Fruit fly (Drosophila melanogaster) whole organism, adult: Measurements from ENCODE around the gene Mvd.

Source experiments
- CG11617 ChIP-seq: fragments of 200-800 bp; sonication (Bioruptor generic); optimal IDR thresholded peaks from 2 replicates; lab custom pipeline; 2017; ENCODE audit warnings: mild to moderate bottlenecking, missing biosample characterization, missing genetic modification reagents, missing genetic modification characterization
- CG12768 ChIP-seq: fragments of 200-800 bp; sonication (Bioruptor generic); optimal IDR thresholded peaks from 2 replicates; lab custom pipeline; 2017; ENCODE audit warnings: missing biosample characterization, missing genetic modification characterization, mild to moderate bottlenecking, moderate library complexity, missing genetic modification reagents
- CG14711 ChIP-seq: fragments of 200-800 bp; sonication (Bioruptor generic); optimal IDR thresholded peaks from 2 replicates; lab custom pipeline; 2018; ENCODE audit warnings: missing biosample characterization, mild to moderate bottlenecking, missing genetic modification characterization, moderate library complexity
- CG1620 ChIP-seq: fragments of 200-800 bp; sonication (Bioruptor generic); optimal IDR thresholded peaks from 2 replicates; lab custom pipeline; 2016; ENCODE audit warnings: missing biosample characterization, missing genetic modification characterization
- CG33017 ChIP-seq: fragments of 200-800 bp; sonication (Bioruptor generic); optimal IDR thresholded peaks from 2 replicates; lab custom pipeline; 2018; ENCODE audit warnings: missing biosample characterization, mild to moderate bottlenecking, missing genetic modification characterization, moderate library complexity
- CG5204 ChIP-seq: fragments of 200-800 bp; sonication (Bioruptor generic); optimal IDR thresholded peaks from 2 replicates; lab custom pipeline; 2016; ENCODE audit warnings: missing biosample characterization, missing genetic modification characterization
- CG7045 ChIP-seq: fragments of 200-800 bp; sonication (Bioruptor generic); optimal IDR thresholded peaks from 2 replicates; lab custom pipeline; 2017; ENCODE audit warnings: missing biosample characterization, mild to moderate bottlenecking, missing genetic modification characterization
- CG7101 ChIP-seq: fragments of 200-800 bp; sonication (Bioruptor generic); optimal IDR thresholded peaks from 2 replicates; lab custom pipeline; 2018; ENCODE audit warnings: missing biosample characterization, mild to moderate bottlenecking, missing genetic modification characterization, moderate library complexity
- Clk ChIP-seq: fragments of 200-800 bp; sonication (Bioruptor generic); optimal IDR thresholded peaks from 2 replicates; lab custom pipeline; 2017; ENCODE audit warnings: missing biosample characterization, missing genetic modification characterization
- Crg-1 ChIP-seq: fragments of 200-800 bp; sonication (Bioruptor generic); optimal IDR thresholded peaks from 2 replicates; lab custom pipeline; 2016; ENCODE audit warnings: missing biosample characterization, missing genetic modification characterization
- Hr96 ChIP-seq: fragments of 200-800 bp; sonication (Bioruptor generic); optimal IDR thresholded peaks from 2 replicates; lab custom pipeline; 2016; ENCODE audit warnings: missing biosample characterization, missing genetic modification characterization
- Mnt ChIP-seq: fragments of 200-800 bp; sonication (Bioruptor generic); optimal IDR thresholded peaks from 2 replicates; lab custom pipeline; 2016; ENCODE audit warnings: missing biosample characterization, mild to moderate bottlenecking, missing genetic modification characterization
- bab1 ChIP-seq: fragments of 200-800 bp; sonication (Bioruptor generic); optimal IDR thresholded peaks from 3 replicates; lab custom pipeline; 2019; ENCODE audit warnings: missing biosample characterization, mild to moderate bottlenecking, missing genetic modification characterization, moderate library complexity
- cic ChIP-seq: fragments of 200-800 bp; sonication (Bioruptor generic); optimal IDR thresholded peaks from 2 replicates; lab custom pipeline; 2017; ENCODE audit warnings: missing biosample characterization, mild to moderate bottlenecking, missing genetic modification characterization, moderate library complexity
- cnc ChIP-seq, 2 experiments: fragments of >200 bp; optimal IDR thresholded peaks; 2 replicates each; lab custom pipeline; 2017
- kay ChIP-seq: fragments of 200-800 bp; sonication (Bioruptor generic); peaks from one replicate; lab custom pipeline; 2016; ENCODE audit warnings: missing biosample characterization, missing genetic modification characterization, borderline replicate concordance
- ovo ChIP-seq: fragments of 200-800 bp; sonication (Bioruptor generic); optimal IDR thresholded peaks from 2 replicates; lab custom pipeline; 2016; ENCODE audit warnings: missing biosample characterization, missing genetic modification characterization
- pad ChIP-seq: fragments of 200-800 bp; sonication (Bioruptor generic); optimal IDR thresholded peaks from 3 replicates; lab custom pipeline; 2017; ENCODE audit warnings: missing biosample characterization, missing genetic modification characterization, mild to moderate bottlenecking, moderate library complexity, missing genetic modification reagents
- tj ChIP-seq: fragments of 200-800 bp; sonication (Bioruptor generic); optimal IDR thresholded peaks from 3 replicates; lab custom pipeline; 2017; ENCODE audit warnings: missing biosample characterization, mild to moderate bottlenecking, missing genetic modification characterization, moderate library complexity
- toe ChIP-seq: fragments of 200-800 bp; sonication (Bioruptor generic); optimal IDR thresholded peaks from 2 replicates; lab custom pipeline; 2016; ENCODE audit warnings: missing biosample characterization, missing genetic modification characterization

Mvd gene

DNA sequence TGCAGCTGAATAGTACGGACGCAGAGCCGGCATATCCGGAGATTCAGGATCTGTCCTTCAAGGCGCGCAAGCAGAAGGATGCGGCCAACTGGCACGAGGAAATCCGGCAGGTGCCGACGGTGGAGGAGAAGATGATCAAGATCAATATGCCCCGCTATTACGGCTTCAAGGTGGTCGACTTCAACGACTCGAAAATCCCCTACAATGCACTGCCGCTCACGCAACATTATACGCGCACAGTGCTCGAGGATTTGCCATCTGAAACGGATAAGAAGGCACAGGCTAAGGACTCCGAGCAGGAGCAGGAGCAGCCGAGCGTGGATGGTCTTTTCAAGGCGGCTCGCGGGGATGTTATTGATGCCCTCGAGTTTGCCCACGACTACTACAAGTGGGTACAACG is 37.3 kb downstream of the Mvd start:
- TF ChIP-seq CG5204 (no peak), ovo (GFP tag; lab: Kevin White, UChicago) (no peak), CG14711 (tag; lab: Kevin White, UChicago) (no peak), CG7045 (no peak), CG11617 (GFP tag; lab: Kevin White, UChicago) (no peak), Crg-1 (GFP tag; lab: Kevin White, UChicago) (no peak), Hr96 (GFP tag; lab: Kevin White, UChicago) (no peak), CG1620 (GFP tag; lab: Kevin White, UChicago) (no peak), CG7101 (tag; lab: Kevin White, UChicago) (no peak), CG33017 (no peak), Clk (GFP tag; lab: Kevin White, UChicago) (no peak), CG12768 (GFP tag; lab: Kevin White, UChicago) (no peak), bab1 (no peak), cic (no peak), Mnt (GFP tag; lab: Kevin White, UChicago) (no peak), tj (GFP tag; lab: Kevin White, UChicago) (no peak)

DNA sequence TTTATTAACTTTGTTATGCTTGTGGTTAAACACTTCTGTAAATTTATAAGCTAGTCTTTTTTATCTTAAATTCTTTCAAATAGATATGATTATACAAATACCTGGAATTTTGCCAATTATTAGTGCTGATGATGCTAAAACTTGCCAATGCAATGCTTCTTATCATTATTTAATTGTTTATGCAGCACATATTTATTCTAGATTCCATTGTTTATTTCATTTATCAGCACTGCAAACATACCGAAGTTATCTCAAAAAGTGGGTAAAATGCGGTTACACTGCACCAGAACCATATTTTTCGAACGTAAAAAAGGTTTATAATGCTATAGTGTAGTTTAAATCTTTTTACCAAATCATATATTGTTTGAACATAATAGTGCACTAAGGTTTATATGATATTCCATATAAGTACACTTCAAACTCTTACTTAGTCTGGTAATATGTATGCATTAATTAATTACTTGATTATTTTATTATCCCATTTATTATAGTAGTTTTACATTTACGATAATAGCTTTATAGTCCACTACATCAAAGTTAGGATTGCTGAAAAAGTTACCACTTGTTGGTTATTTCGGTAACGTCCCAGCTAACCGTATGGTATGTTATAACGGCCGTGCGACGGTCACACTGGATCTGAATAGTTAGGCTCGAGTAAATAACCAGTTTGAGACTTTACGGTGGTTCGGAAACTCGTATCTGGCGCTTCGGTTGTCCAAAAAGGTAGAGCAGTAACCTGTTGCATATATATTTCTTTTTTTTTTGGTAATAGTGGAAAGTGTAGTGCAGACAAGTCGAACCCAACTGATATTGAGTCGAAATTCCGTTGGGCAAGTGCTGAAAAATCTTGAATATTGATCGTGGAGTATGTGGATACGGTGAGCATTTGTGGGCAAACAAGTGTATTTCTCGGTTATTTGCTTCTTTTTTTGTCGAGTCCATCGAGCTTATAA is 39.5 kb downstream of the Mvd start, which contains the start of gene Rhp:
TSS of gene Rhp (plus strand) at position 663 of the 953 bp plus-strand sequence.
- TF ChIP-seq cnc (optimal IDR thresholded peaks at IDR 0.05; lab: Kevin White, UChicago) (no peak), cic (peak; percentile 70), tj (GFP tag; lab: Kevin White, UChicago) (peak; percentile 68), bab1 (peak; percentile 24), CG1620 (GFP tag; lab: Kevin White, UChicago) (peak; percentile 20), Hr96 (GFP tag; lab: Kevin White, UChicago) (no peak), CG33017 (peak; percentile 41), ovo (GFP tag; lab: Kevin White, UChicago) (peak; percentile 29), toe (GFP tag; lab: Kevin White, UChicago) (no peak), Mnt (GFP tag; lab: Kevin White, UChicago) (peak; percentile 47), pad (peak; percentile 48), CG5204 (no peak), CG14711 (tag; lab: Kevin White, UChicago) (peak; percentile 62), Clk (GFP tag; lab: Kevin White, UChicago) (no peak), CG7045 (peak; percentile 33), CG12768 (GFP tag; lab: Kevin White, UChicago) (peak; percentile 45), kay (GFP tag; lab: Kevin White, UChicago) (no peak), Crg-1 (GFP tag; lab: Kevin White, UChicago) (peak; percentile 51), CG7101 (tag; lab: Kevin White, UChicago) (peak; percentile 88), CG11617 (GFP tag; lab: Kevin White, UChicago) (peak; percentile 62)

dm6 chrX:15795951-15796443 is 47.0 kb downstream of the Mvd start, which contains the start of gene sordd1:
TSS of gene sordd1 (minus strand) at chrX:15796028.
- TF ChIP-seq toe (GFP tag; lab: Kevin White, UChicago), result peak; percentile 34

dm6 chrX:15799085-15799557 is 50.2 kb downstream of the Mvd start, which contains the start of the genes sordd2 and CG15602:
TSS of gene sordd2 (minus strand) at chrX:15799162.
TSS of gene CG15602 (plus strand) at chrX:15799426.
- TF ChIP-seq toe (GFP tag; lab: Kevin White, UChicago) (peak; percentile 13), kay (GFP tag; lab: Kevin White, UChicago) (peak; percentile 57)
